Worm (Caenorhabditis elegans) whole organism, late embryonic: ENCODE data around the gene F19B6.3.

Source experiments
- C38D4.7 ChIP-seq: fragments of 200-800 bp; sonication (Bioruptor generic); optimal IDR thresholded peaks from 2 replicates; lab custom pipeline; 2018; ENCODE audit warnings: mild to moderate bottlenecking, missing genetic modification characterization, moderate library complexity, missing compliant biosample characterization
- Y22D7AL.16 ChIP-seq: sonication (generic microtip); optimal IDR thresholded peaks from 2 replicates; lab custom pipeline; 2016; ENCODE audit warnings: missing genetic modification characterization, missing compliant biosample characterization
- ceh-18 ChIP-seq: sonication (generic microtip); optimal IDR thresholded peaks from 2 replicates; lab custom pipeline; 2016; ENCODE audit warnings: missing genetic modification characterization, missing compliant biosample characterization
- ceh-19 ChIP-seq: fragments of 200-800 bp; sonication (Bioruptor generic); optimal IDR thresholded peaks from 2 replicates; lab custom pipeline; 2018; ENCODE audit warnings: mild to moderate bottlenecking, missing genetic modification characterization, missing compliant biosample characterization
- ceh-30 ChIP-seq: fragments of 150-350 bp; optimal IDR thresholded peaks from 2 replicates; lab custom pipeline; 2014; ENCODE audit warnings: missing biosample characterization, missing genetic modification characterization
- ceh-34 ChIP-seq: sonication (generic microtip); optimal IDR thresholded peaks from 2 replicates; lab custom pipeline; 2016; ENCODE audit warnings: mild to moderate bottlenecking, missing genetic modification characterization, missing compliant biosample characterization
- ceh-48 ChIP-seq: sonication (generic microtip); optimal IDR thresholded peaks from 2 replicates; lab custom pipeline; 2016; ENCODE audit warnings: missing genetic modification characterization, inconsistent platforms, missing compliant biosample characterization
- ceh-9 ChIP-seq: sonication (generic microtip); optimal IDR thresholded peaks from 2 replicates; lab custom pipeline; 2016; ENCODE audit warnings: mild to moderate bottlenecking, missing genetic modification characterization, inconsistent platforms, missing compliant biosample characterization
- dve-1 ChIP-seq: sonication (generic microtip); optimal IDR thresholded peaks from 2 replicates; lab custom pipeline; 2017; ENCODE audit warnings: antibody characterized with exemption, mild to moderate bottlenecking, missing genetic modification characterization, missing compliant biosample characterization
- elt-2 ChIP-seq: sonication (generic microtip); optimal IDR thresholded peaks from 2 replicates; lab custom pipeline; 2016; ENCODE audit warnings: missing genetic modification reagents, missing genetic modification characterization, missing compliant biosample characterization
- ets-4 ChIP-seq: sonication (generic microtip); optimal IDR thresholded peaks from 2 replicates; lab custom pipeline; 2016; ENCODE audit warnings: missing genetic modification characterization, missing compliant biosample characterization
- fax-1 ChIP-seq: sonication (generic microtip); optimal IDR thresholded peaks from 2 replicates; lab custom pipeline; 2016; ENCODE audit warnings: missing genotype, missing genetic modification characterization, missing compliant biosample characterization
- fkh-10 ChIP-seq: fragments of 150-350 bp; optimal IDR thresholded peaks from 2 replicates; lab custom pipeline; 2014; ENCODE audit warnings: missing biosample characterization, missing genetic modification reagents, missing genetic modification characterization
- hlh-30 ChIP-seq: sonication (generic microtip); optimal IDR thresholded peaks from 2 replicates; lab custom pipeline; 2017; ENCODE audit warnings: antibody characterized with exemption, missing genetic modification characterization, missing compliant biosample characterization; ENCODE audit not compliant: insufficient read depth
- hlh-6 ChIP-seq: sonication (generic microtip); optimal IDR thresholded peaks from 2 replicates; lab custom pipeline; 2016; ENCODE audit warnings: missing genotype, missing genetic modification characterization, missing compliant biosample characterization
- madf-2 ChIP-seq: sonication (generic microtip); optimal IDR thresholded peaks from 2 replicates; lab custom pipeline; 2017; ENCODE audit warnings: missing genetic modification characterization, missing compliant biosample characterization
- odd-2 ChIP-seq: sonication (generic microtip); optimal IDR thresholded peaks from 2 replicates; lab custom pipeline; 2017; ENCODE audit warnings: antibody characterized with exemption, mild to moderate bottlenecking, missing genetic modification characterization, missing compliant biosample characterization
- pax-1 ChIP-seq: fragments of 150-350 bp; optimal IDR thresholded peaks from 2 replicates; lab custom pipeline; 2014; ENCODE audit warnings: missing biosample characterization, missing genetic modification characterization
- pqm-1 ChIP-seq: sonication (generic microtip); optimal IDR thresholded peaks from 2 replicates; lab custom pipeline; 2016; ENCODE audit warnings: missing genetic modification characterization, missing compliant biosample characterization
- sdc-2 ChIP-seq: sonication (generic microtip); optimal IDR thresholded peaks from 2 replicates; lab custom pipeline; 2016; ENCODE audit warnings: missing genotype, missing genetic modification characterization, missing compliant biosample characterization
- sox-2 ChIP-seq: fragments of 200-800 bp; sonication (Bioruptor generic); IDR thresholded peaks from 2 replicates; pipeline ENCODE4 v1.3.6; 2022; ENCODE audit warnings: missing genetic modification reagents, missing genetic modification characterization, missing compliant biosample characterization
- tbx-7 ChIP-seq: sonication (generic microtip); optimal IDR thresholded peaks from 2 replicates; lab custom pipeline; 2016; ENCODE audit warnings: missing genotype, missing genetic modification characterization, missing compliant biosample characterization
- ttx-3 ChIP-seq: sonication (generic microtip); optimal IDR thresholded peaks from 2 replicates; lab custom pipeline; 2016; ENCODE audit warnings: missing genetic modification reagents, missing genetic modification characterization, missing compliant biosample characterization
- unc-55 ChIP-seq: sonication (generic microtip); optimal IDR thresholded peaks from 2 replicates; lab custom pipeline; 2017; ENCODE audit warnings: missing biosample characterization, missing genetic modification reagents, missing genetic modification characterization
- ztf-16 ChIP-seq: sonication (generic microtip); optimal IDR thresholded peaks from 2 replicates; lab custom pipeline; 2017; ENCODE audit warnings: missing genetic modification characterization, missing compliant biosample characterization

The F19B6.3 gene

DNA sequence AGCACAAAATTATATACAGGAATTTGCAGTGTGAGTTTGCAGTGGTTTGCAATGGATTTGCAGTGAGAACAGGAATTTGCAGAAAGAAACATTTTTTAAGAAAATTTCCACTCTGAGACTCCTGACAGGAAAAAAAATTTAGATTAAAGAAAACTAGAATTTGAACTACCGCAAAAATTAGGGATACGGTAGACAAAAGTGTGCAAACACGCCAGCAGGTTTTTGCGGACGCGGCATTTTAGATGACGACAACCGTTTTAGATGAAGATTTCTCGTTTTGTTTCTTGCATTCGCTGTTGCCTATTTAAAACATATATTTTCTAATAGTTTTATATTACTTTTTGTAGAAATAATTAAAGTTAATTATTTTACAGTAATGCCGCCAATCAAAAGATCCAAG lies 44.8 kb downstream of the F19B6.3 start, which contains the start of gene wdr-46 (continued):
- TF ChIP-seq pax-1 (tag; lab: Kevin White, UChicago) (peak; percentile 42), fax-1 (tag; lab: Kevin White, UChicago) (no peak), ztf-16 (tag; lab: Kevin White, UChicago) (no peak), sox-2 (GFP tag; lab: Robert Waterston, UW) (no peak), ceh-34 (tag; lab: Kevin White, UChicago) (no peak), ceh-19 (no peak), Y22D7AL.16 (tag; lab: Kevin White, UChicago) (no peak), fkh-10 (GFP tag; lab: Kevin White, UChicago) (no peak), ttx-3 (tag; lab: Kevin White, UChicago) (no peak), hlh-6 (tag; lab: Kevin White, UChicago) (no peak), ceh-48 (tag; lab: Kevin White, UChicago) (no peak), hlh-30 (tag; lab: Kevin White, UChicago) (no peak), ceh-30 (peak; percentile 20), ceh-9 (tag; lab: Kevin White, UChicago) (no peak), tbx-7 (tag; lab: Kevin White, UChicago) (no peak), pqm-1 (tag; lab: Kevin White, UChicago) (no peak), C38D4.7 (no peak)

DNA sequence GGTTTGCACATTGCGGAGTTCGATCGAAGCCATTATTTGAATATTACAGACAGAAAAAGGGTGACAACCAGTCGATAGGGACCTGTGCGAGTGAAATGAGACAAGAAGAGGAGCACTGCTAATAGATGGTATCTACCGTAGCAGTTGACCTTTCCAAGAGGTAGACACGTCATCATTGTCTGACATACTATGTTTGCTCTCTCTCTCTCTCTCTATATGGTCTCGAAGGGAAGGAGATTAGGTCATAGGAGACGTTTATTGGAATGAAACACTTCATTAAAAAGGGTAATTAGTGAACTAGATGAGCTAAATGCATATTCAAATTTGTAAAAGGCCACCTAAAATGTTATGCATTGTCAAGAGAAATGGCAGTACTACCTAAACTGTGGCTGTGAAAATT lies 49.0 kb downstream of the F19B6.3 start, which contains the start of gene atz-1:
Gene atz-1 (minus strand): TSS at position 101 of the 400 bp plus-strand sequence.
- TF ChIP-seq unc-55 (no peak), odd-2 (no peak), ets-4 (tag; lab: Kevin White, UChicago) (no peak), dve-1 (no peak), ceh-30 (no peak), elt-2 (tag; lab: Kevin White, UChicago) (no peak), ceh-18 (no peak), madf-2 (tag; lab: Kevin White, UChicago) (no peak), sdc-2 (no peak)
